Fruit fly (Drosophila melanogaster) whole organism, wandering third instar larva: ENCODE results near the gene CG8369.

Source experiments
- Dif ChIP-seq: fragments of 200-275, 200-300 bp; sonication (Bioruptor generic); optimal IDR thresholded peaks from 2 replicates; lab custom pipeline; 2018; ENCODE audit warnings: missing biosample characterization, missing genetic modification characterization; ENCODE audit not compliant: partially characterized antibody
- Jra ChIP-seq: sonication (Bioruptor generic); optimal IDR thresholded peaks from 2 replicates; lab custom pipeline; 2016; ENCODE audit warnings: missing biosample characterization, missing genetic modification characterization
- Mio ChIP-seq: sonication (Bioruptor generic); optimal IDR thresholded peaks from 2 replicates; lab custom pipeline; 2016; ENCODE audit warnings: missing biosample characterization, missing genetic modification characterization
- Myc ChIP-seq: fragments of >200 bp; optimal IDR thresholded peaks from 2 replicates; lab custom pipeline; 2017
- Sp1 ChIP-seq: fragments of 200-800 bp; sonication (Bioruptor generic); optimal IDR thresholded peaks from 3 replicates; lab custom pipeline; 2019; ENCODE audit warnings: missing biosample characterization, mild to moderate bottlenecking, missing genetic modification characterization, moderate library complexity
- br ChIP-seq: fragments of 200-800 bp; sonication (Bioruptor generic); optimal IDR thresholded peaks from 2 replicates; lab custom pipeline; 2016; ENCODE audit warnings: missing biosample characterization, missing genetic modification characterization
- ey ChIP-seq: fragments of 200-800 bp; sonication (Bioruptor generic); optimal IDR thresholded peaks from 2 replicates; lab custom pipeline; 2016; ENCODE audit warnings: missing biosample characterization, missing genetic modification characterization
- foxo ChIP-seq, 2 experiments: fragments of 200-800 bp; sonication (Bioruptor generic); optimal IDR thresholded peaks; 2 replicates in 1 of 2; 3 replicates in 1 of 2; lab custom pipeline; 2016 to 2017; ENCODE audit warnings: missing biosample characterization in 2 of 2, missing genetic modification characterization in 2 of 2
- pan ChIP-seq: fragments of >200 bp; optimal IDR thresholded peaks from 2 replicates; lab custom pipeline; 2017
- sv ChIP-seq: fragments of 200-800 bp; sonication (Bioruptor generic); optimal IDR thresholded peaks from 3 replicates; lab custom pipeline; 2016; ENCODE audit warnings: missing biosample characterization, missing genetic modification characterization
- tai ChIP-seq: sonication (Bioruptor generic); optimal IDR thresholded peaks from 2 replicates; lab custom pipeline; 2016; ENCODE audit warnings: missing biosample characterization, missing genetic modification characterization
- usp ChIP-seq: fragments of >200 bp; optimal IDR thresholded peaks from 2 replicates; lab custom pipeline; 2017; ENCODE audit warnings: missing biosample characterization, missing genetic modification characterization

DNA sequence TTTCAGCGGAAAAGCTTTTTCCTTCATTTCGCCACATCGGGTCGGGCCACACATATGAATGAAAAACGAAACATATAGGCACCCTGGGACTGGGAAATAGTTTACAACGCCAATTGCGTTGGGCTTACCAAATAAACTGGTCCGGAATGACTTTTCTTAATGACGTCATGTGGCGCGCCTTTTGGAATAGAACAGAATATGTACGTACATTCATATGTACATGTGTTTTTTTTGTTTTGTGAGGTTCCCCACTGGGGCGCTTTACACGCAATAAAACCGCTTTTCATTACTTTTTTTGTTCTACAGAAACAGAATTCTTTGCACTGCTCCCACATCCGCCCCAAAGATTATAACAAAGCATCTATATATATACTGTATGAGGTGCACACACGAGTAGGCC is 23.5 kb upstream of the CG8369 start:
- TF ChIP-seq tai (GFP tag; lab: Kevin White, UChicago) (no peak), Sp1 (GFP tag; lab: Kevin White, UChicago) (no peak), br (GFP tag; lab: Kevin White, UChicago) (no peak), ey (no peak), Dif (GFP tag; lab: Kevin White, UChicago) (no peak), Myc (lab: Kevin White, UChicago) (no peak), foxo (GFP tag; optimal IDR thresholded peaks at IDR 0.05; lab: Kevin White, UChicago) (no peak), usp (GFP tag; lab: Kevin White, UChicago) (no peak), Mio (GFP tag; lab: Kevin White, UChicago) (no peak), sv (GFP tag; lab: Kevin White, UChicago) (no peak), Jra (GFP tag; lab: Kevin White, UChicago) (no peak), pan (no peak)
